Fruit fly (Drosophila melanogaster) whole organism, adult: ENCODE data around the gene exd.

Experiments
- CG12768 ChIP-seq: fragments of 200-800 bp; sonication (Bioruptor generic); optimal IDR thresholded peaks from 2 replicates; lab custom pipeline; 2017; ENCODE audit warnings: missing biosample characterization, missing genetic modification characterization, mild to moderate bottlenecking, moderate library complexity, missing genetic modification reagents
- CG14711 ChIP-seq: fragments of 200-800 bp; sonication (Bioruptor generic); optimal IDR thresholded peaks from 2 replicates; lab custom pipeline; 2018; ENCODE audit warnings: missing biosample characterization, mild to moderate bottlenecking, missing genetic modification characterization, moderate library complexity
- CG5204 ChIP-seq: fragments of 200-800 bp; sonication (Bioruptor generic); optimal IDR thresholded peaks from 2 replicates; lab custom pipeline; 2016; ENCODE audit warnings: missing biosample characterization, missing genetic modification characterization
- CG7101 ChIP-seq: fragments of 200-800 bp; sonication (Bioruptor generic); optimal IDR thresholded peaks from 2 replicates; lab custom pipeline; 2018; ENCODE audit warnings: missing biosample characterization, mild to moderate bottlenecking, missing genetic modification characterization, moderate library complexity
- Clk ChIP-seq: fragments of 200-800 bp; sonication (Bioruptor generic); optimal IDR thresholded peaks from 2 replicates; lab custom pipeline; 2017; ENCODE audit warnings: missing biosample characterization, missing genetic modification characterization
- Crg-1 ChIP-seq: fragments of 200-800 bp; sonication (Bioruptor generic); optimal IDR thresholded peaks from 2 replicates; lab custom pipeline; 2016; ENCODE audit warnings: missing biosample characterization, missing genetic modification characterization
- Mnt ChIP-seq: fragments of 200-800 bp; sonication (Bioruptor generic); optimal IDR thresholded peaks from 2 replicates; lab custom pipeline; 2016; ENCODE audit warnings: missing biosample characterization, mild to moderate bottlenecking, missing genetic modification characterization
- bab1 ChIP-seq: fragments of 200-800 bp; sonication (Bioruptor generic); optimal IDR thresholded peaks from 3 replicates; lab custom pipeline; 2019; ENCODE audit warnings: missing biosample characterization, mild to moderate bottlenecking, missing genetic modification characterization, moderate library complexity
- cic ChIP-seq: fragments of 200-800 bp; sonication (Bioruptor generic); optimal IDR thresholded peaks from 2 replicates; lab custom pipeline; 2017; ENCODE audit warnings: missing biosample characterization, mild to moderate bottlenecking, missing genetic modification characterization, moderate library complexity
- kay ChIP-seq: fragments of 200-800 bp; sonication (Bioruptor generic); peaks from one replicate; lab custom pipeline; 2016; ENCODE audit warnings: missing biosample characterization, missing genetic modification characterization, borderline replicate concordance
- pad ChIP-seq: fragments of 200-800 bp; sonication (Bioruptor generic); optimal IDR thresholded peaks from 3 replicates; lab custom pipeline; 2017; ENCODE audit warnings: missing biosample characterization, missing genetic modification characterization, mild to moderate bottlenecking, moderate library complexity, missing genetic modification reagents
- tj ChIP-seq: fragments of 200-800 bp; sonication (Bioruptor generic); optimal IDR thresholded peaks from 3 replicates; lab custom pipeline; 2017; ENCODE audit warnings: missing biosample characterization, mild to moderate bottlenecking, missing genetic modification characterization, moderate library complexity
- toe ChIP-seq: fragments of 200-800 bp; sonication (Bioruptor generic); optimal IDR thresholded peaks from 2 replicates; lab custom pipeline; 2016; ENCODE audit warnings: missing biosample characterization, missing genetic modification characterization

DNA sequence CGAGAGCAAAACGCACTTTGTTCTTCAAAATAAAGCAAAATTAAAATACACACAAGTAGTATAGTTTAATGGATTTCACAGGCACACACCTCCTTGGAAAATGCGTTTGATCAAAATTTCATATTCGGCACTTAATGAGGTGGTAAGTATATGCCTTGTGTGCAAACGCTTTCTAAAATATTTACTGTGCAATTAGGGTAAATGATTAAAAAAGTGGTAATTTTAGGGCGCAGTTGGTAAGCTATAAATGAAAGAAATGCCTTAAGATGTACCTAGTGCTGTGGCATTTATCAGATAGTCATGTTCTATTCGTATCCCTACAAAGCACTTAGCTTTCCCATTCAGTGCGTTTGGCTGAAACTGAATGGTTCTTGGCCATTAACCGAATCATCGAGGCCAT, 18.1 kb upstream of the exd start, which contains the start of gene Or13a:
- TF ChIP-seq Clk (GFP tag; lab: Kevin White, UChicago), result no peak
- no peak for TF ChIP-seq CG14711 (tag; lab: Kevin White, UChicago)
- TF ChIP-seq kay (GFP tag; lab: Kevin White, UChicago), result no peak
- TF ChIP-seq bab1, result no peak
- TF ChIP-seq CG5204 (GFP tag; lab: Kevin White, UChicago), result no peak
- no peak for TF ChIP-seq Mnt (GFP tag; lab: Kevin White, UChicago)
- TF ChIP-seq pad, result no peak
- TF ChIP-seq Crg-1 (GFP tag; lab: Kevin White, UChicago), result no peak
- TF ChIP-seq cic (GFP tag; lab: Kevin White, UChicago), result no peak
- TF ChIP-seq CG12768 (GFP tag; lab: Kevin White, UChicago), result no peak
- TF ChIP-seq tj, result no peak
- no peak for TF ChIP-seq toe
- TF ChIP-seq CG7101 (tag; lab: Kevin White, UChicago), result no peak
